Fruit fly (Drosophila melanogaster): ENCODE results near the gene Ccdc56.
A peak's percentile ranks its signal among the peaks of the same experiment; 100 is the strongest.

Ccdc56 gene

dm6 chr3L:11680298-11680697 lies 28.5 kb upstream of the Ccdc56 start, which contains the start of gene CG32085 (continued):
- TF ChIP-seq vnd (GFP tag; IDR thresholded peaks at IDR 0.05; ENCODE audit: partially characterized antibody), result no peak
- peak; percentile 11 for TF ChIP-seq fd96Cb (tag; optimal IDR thresholded peaks at IDR 0.05)
- no peak for TF ChIP-seq kah (GFP tag; optimal IDR thresholded peaks at IDR 0.05)
- no peak for TF ChIP-seq Hr39 (optimal IDR thresholded peaks at IDR 0.05)
- TF ChIP-seq en (GFP tag; optimal IDR thresholded peaks at IDR 0.05), result peak; percentile 9
- TF ChIP-seq pum (GFP tag; optimal IDR thresholded peaks at IDR 0.05), result peak; percentile 52
- TF ChIP-seq CG17829 (tag; optimal IDR thresholded peaks at IDR 0.05), result peak; percentile 35
- peak; percentile 31 for TF ChIP-seq scrt (GFP tag; optimal IDR thresholded peaks at IDR 0.05)
- no peak for TF ChIP-seq abd-A (tag; optimal IDR thresholded peaks at IDR 0.05)
- TF ChIP-seq CG12219 (GFP tag; optimal IDR thresholded peaks at IDR 0.05), result peak; percentile 13
- peak; percentile 32 for TF ChIP-seq CG9817 (tag; optimal IDR thresholded peaks at IDR 0.05)
- peak; percentile 28 for TF ChIP-seq CG9876 (GFP tag; optimal IDR thresholded peaks at IDR 0.05)
- no peak for TF ChIP-seq jing (GFP tag; optimal IDR thresholded peaks at IDR 0.05)
- TF ChIP-seq Dbx (GFP tag; IDR thresholded peaks at IDR 0.05), result peak; percentile 82; the same call in 2 of the 3 replicates
- peak; percentile 54 for TF ChIP-seq fu2 (GFP tag; optimal IDR thresholded peaks at IDR 0.05)
- peak; percentile 14; the same call in 1 of the 2 replicates for TF ChIP-seq Scr (GFP tag; IDR thresholded peaks at IDR 0.05; ENCODE audit: partially characterized antibody)
- TF ChIP-seq crc (GFP tag; optimal IDR thresholded peaks at IDR 0.05), result peak; percentile 42
- no peak for TF ChIP-seq CG17912 (GFP tag; optimal IDR thresholded peaks at IDR 0.05)
- peak; percentile 79 for TF ChIP-seq Mrtf (GFP tag; IDR thresholded peaks at IDR 0.05)
- no peak for TF ChIP-seq run (tag; optimal IDR thresholded peaks at IDR 0.05)
- no peak for TF ChIP-seq dimm (GFP tag; IDR thresholded peaks at IDR 0.05)
- peak; percentile 70; the same call in 1 of the 2 replicates for TF ChIP-seq cas (GFP tag; IDR thresholded peaks at IDR 0.05)
- no peak for TF ChIP-seq CTCF (GFP tag; optimal IDR thresholded peaks at IDR 0.05)
- no peak for TF ChIP-seq CG2116 (GFP tag; optimal IDR thresholded peaks at IDR 0.05)
- no peak for TF ChIP-seq prd (optimal IDR thresholded peaks at IDR 0.05)
- TF ChIP-seq prd (GFP tag; IDR thresholded peaks at IDR 0.05), result peak; percentile 55
- no peak for TF ChIP-seq CG3995 (GFP tag; optimal IDR thresholded peaks at IDR 0.05)
- TF ChIP-seq nau (GFP tag; optimal IDR thresholded peaks at IDR 0.05), result peak; percentile 26
- no peak for TF ChIP-seq so (GFP tag; IDR thresholded peaks at IDR 0.05)
- no peak for TF ChIP-seq CG13123 (GFP tag; optimal IDR thresholded peaks at IDR 0.05)
- TF ChIP-seq Hey (tag; optimal IDR thresholded peaks at IDR 0.05), result peak; percentile 40
- peak; percentile 50 for TF ChIP-seq CHES-1-like (GFP tag; optimal IDR thresholded peaks at IDR 0.05)
- no peak for TF ChIP-seq fd64A (GFP tag; optimal IDR thresholded peaks at IDR 0.05)
- no peak for TF ChIP-seq ap (GFP tag; IDR thresholded peaks at IDR 0.05)
- TF ChIP-seq NFAT (GFP tag; IDR thresholded peaks at IDR 0.05), result peak; percentile 84
- TF ChIP-seq jigr1 (GFP tag; IDR thresholded peaks at IDR 0.05), result no peak
- TF ChIP-seq MTF-1 (GFP tag; optimal IDR thresholded peaks at IDR 0.05; ENCODE audit: borderline replicate concordance), result no peak
- peak; percentile 67; the same call in 2 of the 3 replicates for TF ChIP-seq zfh1 (GFP tag; IDR thresholded peaks at IDR 0.05)
- TF ChIP-seq E2f2 (GFP tag; IDR thresholded peaks at IDR 0.05), result peak; percentile 47
- no peak for TF ChIP-seq aop (GFP tag; IDR thresholded peaks at IDR 0.05)
- peak; percentile 38; the same call in 1 of the 3 replicates for TF ChIP-seq ase (GFP tag; IDR thresholded peaks at IDR 0.05)
- no peak for TF ChIP-seq slou (GFP tag; optimal IDR thresholded peaks at IDR 0.05)
- peak; percentile 48 for TF ChIP-seq sisA (GFP tag; IDR thresholded peaks at IDR 0.05)
- TF ChIP-seq nerfin-1 (tag; optimal IDR thresholded peaks at IDR 0.05), result peak; percentile 25
- no peak for TF ChIP-seq CG14860 (GFP tag; IDR thresholded peaks at IDR 0.05; ENCODE audit: partially characterized antibody)
- peak; percentile 55 for TF ChIP-seq Awh (GFP tag; IDR thresholded peaks at IDR 0.05)
- TF ChIP-seq z (GFP tag; IDR thresholded peaks at IDR 0.05), result 0 out of 3 replicates have a peak, but pooled peaks have one; percentile 29
- TF ChIP-seq CG6175 (GFP tag; IDR thresholded peaks at IDR 0.05), result peak; percentile 66; the same call in 1 of the 3 replicates
- TF ChIP-seq CG17612 (GFP tag; IDR thresholded peaks at IDR 0.05), result 0 out of 2 replicates have a peak, but pooled peaks have one; percentile 43
- TF ChIP-seq cg (GFP tag; optimal IDR thresholded peaks at IDR 0.05), result no peak
- no peak for TF ChIP-seq CG3726 (GFP tag; IDR thresholded peaks at IDR 0.05)
- peak; percentile 56 for TF ChIP-seq az2 (GFP tag; optimal IDR thresholded peaks at IDR 0.05)
- TF ChIP-seq CG7987 (GFP tag; optimal IDR thresholded peaks at IDR 0.05), result peak; percentile 50

All from whole organism, embryonic.